Fruit fly (Drosophila melanogaster): ENCODE measurements around the gene daw.

Gene daw

dm6 chr2L:2765659-2766373, 39.2 kb upstream of the daw start, which contains the start of the genes Snx21 and aph-1 (continued):
- TF ChIP-seq CG8478 (optimal IDR thresholded peaks at IDR 0.05) (no peak), Bteb2 (GFP tag; optimal IDR thresholded peaks at IDR 0.05) (peak; percentile 79), Side (GFP tag; optimal IDR thresholded peaks at IDR 0.05) (peak; percentile 90), nom (GFP tag; optimal IDR thresholded peaks at IDR 0.05) (peak; percentile 67), CG4424 (GFP tag; optimal IDR thresholded peaks at IDR 0.05) (peak; percentile 93), CHES-1-like (GFP tag; optimal IDR thresholded peaks at IDR 0.05) (peak; percentile 88), CG7372 (GFP tag; IDR thresholded peaks at IDR 0.05) (peak; percentile 85), pita (GFP tag; optimal IDR thresholded peaks at IDR 0.05) (no peak), ac (GFP tag; optimal IDR thresholded peaks at IDR 0.05) (peak; percentile 46), Meics (GFP tag; optimal IDR thresholded peaks at IDR 0.05) (peak; percentile 93), scrt (GFP tag; optimal IDR thresholded peaks at IDR 0.05) (peak; percentile 90), tx (GFP tag; optimal IDR thresholded peaks at IDR 0.05) (peak; percentile 86), CG13424 (tag; optimal IDR thresholded peaks at IDR 0.05) (peak; percentile 94), MTF-1 (GFP tag; optimal IDR thresholded peaks at IDR 0.05; ENCODE audit: borderline replicate concordance) (peak; percentile 50), pnt (GFP tag; optimal IDR thresholded peaks at IDR 0.05) (peak; percentile 89), pum (GFP tag; optimal IDR thresholded peaks at IDR 0.05) (peak; percentile 92), CG15696 (tag; optimal IDR thresholded peaks at IDR 0.05) (peak; percentile 91), ham (GFP tag; IDR thresholded peaks at IDR 0.05) (peak; percentile 67), CG2129 (GFP tag; IDR thresholded peaks at IDR 0.05; ENCODE audit: partially characterized antibody) (no peak), CG12071 (GFP tag; optimal IDR thresholded peaks at IDR 0.05) (peak; percentile 63), klu (GFP tag; IDR thresholded peaks at IDR 0.05) (peak; percentile 86), Poxn (GFP tag; IDR thresholded peaks at IDR 0.05) (peak; percentile 54), CG2202 (tag; optimal IDR thresholded peaks at IDR 0.05) (peak; percentile 69), ro (GFP tag; IDR thresholded peaks at IDR 0.05) (peak; percentile 64), CG6765 (GFP tag; optimal IDR thresholded peaks at IDR 0.05) (peak; percentile 72), CG9437 (GFP tag; optimal IDR thresholded peaks at IDR 0.05) (peak; percentile 89), CG42726 (GFP tag; IDR thresholded peaks at IDR 0.05; ENCODE audit: partially characterized antibody) (no peak), Gsc (GFP tag; IDR thresholded peaks at IDR 0.05) (peak; percentile 74), CG10565 (GFP tag; optimal IDR thresholded peaks at IDR 0.05) (peak; percentile 54), CG10462 (GFP tag; optimal IDR thresholded peaks at IDR 0.05) (peak; percentile 78), Atf-2 (GFP tag; optimal IDR thresholded peaks at IDR 0.05) (peak; percentile 85), BtbVII (GFP tag; optimal IDR thresholded peaks at IDR 0.05) (peak; percentile 91), Rfx (GFP tag; IDR thresholded peaks at IDR 0.05) (peak; percentile 90), CG10654 (GFP tag; optimal IDR thresholded peaks at IDR 0.05) (peak; percentile 88), Stat92E (GFP tag; optimal IDR thresholded peaks at IDR 0.05) (peak in 1 of 3 experiments; percentile 71), ci (GFP tag; IDR thresholded peaks at IDR 0.05) (peak; percentile 82), pan (optimal IDR thresholded peaks at IDR 0.05) (no peak), pan (GFP tag; optimal IDR thresholded peaks at IDR 0.05 in 1 of 2, IDR thresholded peaks at IDR 0.05 in 1 of 2) (peak in 1 of 2 experiments; percentile 88), CG11695 (GFP tag; IDR thresholded peaks at IDR 0.05) (peak; percentile 93), Spps (tag; optimal IDR thresholded peaks at IDR 0.05) (peak; percentile 75), chm (GFP tag; IDR thresholded peaks at IDR 0.05) (peak; percentile 63; the same call in 1 of the 2 replicates), gsb-n (tag; optimal IDR thresholded peaks at IDR 0.05) (peak; percentile 90), CG1529 (GFP tag; optimal IDR thresholded peaks at IDR 0.05) (peak; percentile 79), CG10979 (tag; optimal IDR thresholded peaks at IDR 0.05) (peak; percentile 91), CG2116 (GFP tag; optimal IDR thresholded peaks at IDR 0.05) (peak; percentile 70), dm (GFP tag; optimal IDR thresholded peaks at IDR 0.05) (peak; percentile 76), Usf (GFP tag; optimal IDR thresholded peaks at IDR 0.05) (peak; percentile 83), Ssrp (tag; optimal IDR thresholded peaks at IDR 0.05) (peak; percentile 90), CG6791 (GFP tag; IDR thresholded peaks at IDR 0.05; ENCODE audit: partially characterized antibody) (no peak), CG15269 (tag; optimal IDR thresholded peaks at IDR 0.05) (peak; percentile 95)

Data from whole organism, embryonic.